Worm (Caenorhabditis elegans) whole organism, L4/young adult: ENCODE data around the gene nhr-249.

Experiments
- W03F9.2 ChIP-seq: fragments of 150-350 bp; optimal IDR thresholded peaks from 2 replicates; lab custom pipeline; 2014; ENCODE audit warnings: missing biosample characterization, missing genetic modification characterization
- dao-5 ChIP-seq: sonication (generic microtip); optimal IDR thresholded peaks from 2 replicates; lab custom pipeline; 2016; ENCODE audit warnings: missing genotype, missing genetic modification characterization, moderate library complexity, missing compliant biosample characterization
- him-1 ChIP-seq: sonication (generic microtip); optimal IDR thresholded peaks from 2 replicates; lab custom pipeline; 2016; ENCODE audit warnings: missing genotype, missing genetic modification reagents, missing genetic modification characterization, missing compliant biosample characterization

DNA sequence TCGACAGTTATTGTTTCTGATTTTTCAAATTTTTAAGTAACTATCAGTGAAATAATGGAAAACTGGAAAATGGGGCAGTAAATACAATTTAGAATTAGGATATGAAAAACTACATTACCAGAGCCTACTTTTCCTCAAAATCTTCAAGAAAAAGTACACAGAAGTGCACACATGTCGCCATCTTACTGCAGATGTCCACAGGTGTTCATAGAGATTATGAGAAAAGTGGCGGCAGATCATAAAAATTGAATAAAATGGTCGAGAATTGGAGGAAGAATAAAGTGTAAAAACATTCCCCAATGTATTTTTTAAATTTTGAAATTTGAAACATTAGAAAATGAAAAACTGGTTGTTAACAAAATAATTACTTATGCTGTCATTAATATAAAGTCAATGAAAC is 25.6 kb upstream of the nhr-249 start:
- TF ChIP-seq dao-5 (no peak), him-1 (no peak), W03F9.2 (no peak)
